Worm (Caenorhabditis elegans): Measurements from ENCODE around the gene nhr-172.

ce11 chrV:7553873-7554362, 45.1 kb downstream of the nhr-172 start, which contains the start of gene ttr-10:
- TF ChIP-seq lin-13 (tag; optimal IDR thresholded peaks at IDR 0.05) (no peak), nhr-2 (tag; optimal IDR thresholded peaks at IDR 0.05) (no peak), ztf-11 (tag; optimal IDR thresholded peaks at IDR 0.05) (no peak), pha-4 (tag; optimal IDR thresholded peaks at IDR 0.05) (no peak), sptf-1 (tag; optimal IDR thresholded peaks at IDR 0.05) (no peak), unc-62 (GFP tag; optimal IDR thresholded peaks at IDR 0.05) (no peak), ham-2 (GFP tag; optimal IDR thresholded peaks at IDR 0.05) (no peak), mab-5 (tag; optimal IDR thresholded peaks at IDR 0.05) (no peak), ces-1 (GFP tag; optimal IDR thresholded peaks at IDR 0.05) (no peak), nhr-12 (tag; optimal IDR thresholded peaks at IDR 0.05) (no peak), elt-1 (tag; optimal IDR thresholded peaks at IDR 0.05; ENCODE audit: borderline replicate concordance, insufficient read depth) (no peak), lsy-2 (tag; optimal IDR thresholded peaks at IDR 0.05) (no peak), mep-1 (tag; optimal IDR thresholded peaks at IDR 0.05) (no peak)

All from whole organism, mixed stage, embryonic.